Worm (Caenorhabditis elegans) whole organism, L1 larva: ENCODE measurements around the gene F41E6.8.
A peak's percentile ranks its signal among the peaks of the same experiment; 100 is the strongest.

Experiments used
- C16A3.4 ChIP-seq: fragments of 150-350 bp; optimal IDR thresholded peaks from 2 replicates; lab custom pipeline; 2014; ENCODE audit warnings: missing biosample characterization, missing genetic modification characterization
- Y116A8C.19 ChIP-seq: sonication (generic microtip); optimal IDR thresholded peaks from 2 replicates; lab custom pipeline; 2016; ENCODE audit warnings: missing compliant biosample characterization, missing genetic modification characterization, borderline replicate concordance
- aha-1 ChIP-seq: fragments of 150-350 bp; optimal IDR thresholded peaks from 2 replicates; lab custom pipeline; 2014; ENCODE audit warnings: missing biosample characterization, missing genetic modification characterization
- aly-2 ChIP-seq: fragments of 150-350 bp; optimal IDR thresholded peaks from 2 replicates; lab custom pipeline; 2014; ENCODE audit warnings: missing biosample characterization, missing genetic modification characterization
- blmp-1 ChIP-seq: fragments of 150-350 bp; optimal IDR thresholded peaks from 2 replicates; lab custom pipeline; 2014; ENCODE audit warnings: missing biosample characterization, missing genetic modification characterization
- ceh-82 ChIP-seq, 3 experiments: fragments of 150-350 bp in 1 of 3; sonication (generic microtip) in 2 of 3; optimal IDR thresholded peaks; 2 replicates each; lab custom pipeline; 2014 to 2017; ENCODE audit warnings: missing biosample characterization in 3 of 3, missing genetic modification characterization in 3 of 3
- ceh-90 ChIP-seq: sonication (generic microtip); optimal IDR thresholded peaks from 2 replicates; lab custom pipeline; 2016; ENCODE audit warnings: missing genetic modification characterization, missing compliant biosample characterization
- efl-1 ChIP-seq, 4 experiments: fragments of 150-350 bp; optimal IDR thresholded peaks in 3 of 4; peaks in 1 of 4; 1 replicate in 1 of 4; 2 replicates in 3 of 4; lab custom pipeline; 2014; ENCODE audit warnings: missing biosample characterization in 2 of 4, missing genetic modification characterization in 2 of 4, missing genetic modification reagents in 2 of 4
- efl-3 ChIP-seq: fragments of 200-800 bp; sonication (Bioruptor generic); optimal IDR thresholded peaks from 2 replicates; lab custom pipeline; 2018; ENCODE audit warnings: mild to moderate bottlenecking, missing genetic modification characterization, missing compliant biosample characterization
- egl-13 ChIP-seq: sonication (generic microtip); optimal IDR thresholded peaks from 2 replicates; lab custom pipeline; 2016; ENCODE audit warnings: missing genotype, missing genetic modification reagents, missing genetic modification characterization, missing compliant biosample characterization
- elt-3 ChIP-seq, 6 experiments: fragments of 150-350 bp in 1 of 6; sonication (generic microtip); optimal IDR thresholded peaks; 2 replicates each; lab custom pipeline; 2017 to 2018; ENCODE audit warnings: missing biosample characterization in 6 of 6, missing genetic modification characterization in 6 of 6, inconsistent platforms in 1 of 6
- fkh-4 ChIP-seq: sonication (generic microtip); optimal IDR thresholded peaks from 2 replicates; lab custom pipeline; 2016; ENCODE audit warnings: missing compliant biosample characterization, missing genetic modification characterization, borderline replicate concordance
- fkh-8 ChIP-seq: sonication (generic microtip); optimal IDR thresholded peaks from 2 replicates; lab custom pipeline; 2016; ENCODE audit warnings: mild to moderate bottlenecking, missing genetic modification characterization, missing compliant biosample characterization
- fos-1 ChIP-seq: fragments of 150-350 bp; optimal IDR thresholded peaks from 2 replicates; lab custom pipeline; 2014; ENCODE audit warnings: missing biosample characterization, missing genetic modification characterization
- grh-1 ChIP-seq: fragments of 200-800 bp; sonication (Bioruptor generic); IDR thresholded peaks from 2 replicates; pipeline ENCODE4 v1.3.6; 2022; ENCODE audit warnings: missing genetic modification reagents, missing genetic modification characterization, missing compliant biosample characterization
- hlh-17 ChIP-seq: fragments of 200-800 bp; sonication (Bioruptor generic); optimal IDR thresholded peaks from 2 replicates; lab custom pipeline; 2018; ENCODE audit warnings: missing genetic modification characterization, mild to moderate bottlenecking, missing compliant biosample characterization, moderate library complexity, borderline replicate concordance
- irx-1 ChIP-seq: sonication (generic microtip); optimal IDR thresholded peaks from 2 replicates; lab custom pipeline; 2016; ENCODE audit warnings: missing genetic modification characterization, missing compliant biosample characterization
- lin-15B ChIP-seq: fragments of 150-350 bp; sonication (generic microtip); optimal IDR thresholded peaks from 3 replicates; lab custom pipeline; 2014; ENCODE audit warnings: missing biosample characterization, missing genetic modification characterization
- lir-3 ChIP-seq: sonication (generic microtip); optimal IDR thresholded peaks from 2 replicates; lab custom pipeline; 2016; ENCODE audit warnings: mild to moderate bottlenecking, missing genetic modification characterization, moderate library complexity, missing compliant biosample characterization; ENCODE audit not compliant: poor library complexity
- mab-9 ChIP-seq: fragments of 200-800 bp; sonication (Bioruptor generic); IDR thresholded peaks from 2 replicates; pipeline ENCODE4 v1.3.6; 2022; ENCODE audit warnings: missing genetic modification reagents, missing genetic modification characterization, missing compliant biosample characterization
- mdl-1 ChIP-seq, 2 experiments: fragments of 150-350 bp; optimal IDR thresholded peaks; 2 replicates each; lab custom pipeline; 2014 to 2017; ENCODE audit warnings: missing biosample characterization in 2 of 2, missing genetic modification characterization in 2 of 2, inconsistent platforms in 1 of 2
- mep-1 ChIP-seq: fragments of 150-350 bp; optimal IDR thresholded peaks from 2 replicates; lab custom pipeline; 2014; ENCODE audit warnings: missing biosample characterization, missing genetic modification characterization
- nhr-11 ChIP-seq: fragments of 150-350 bp; optimal IDR thresholded peaks from 2 replicates; lab custom pipeline; 2014; ENCODE audit warnings: missing biosample characterization, missing genetic modification characterization
- nhr-77 ChIP-seq: fragments of 150-350 bp; optimal IDR thresholded peaks from 2 replicates; lab custom pipeline; 2014; ENCODE audit warnings: missing biosample characterization, missing genetic modification characterization
- nhr-90 ChIP-seq: sonication (generic microtip); optimal IDR thresholded peaks from 2 replicates; lab custom pipeline; 2016; ENCODE audit warnings: mild to moderate bottlenecking, missing genetic modification characterization, missing compliant biosample characterization; ENCODE audit not compliant: poor library complexity
- pqm-1 ChIP-seq: sonication (generic microtip); optimal IDR thresholded peaks from 3 replicates; lab custom pipeline; 2017; ENCODE audit warnings: missing biosample characterization, missing genetic modification characterization
- rnt-1 ChIP-seq: sonication (generic microtip); optimal IDR thresholded peaks from 2 replicates; lab custom pipeline; 2016; ENCODE audit warnings: mild to moderate bottlenecking, missing genetic modification characterization, moderate library complexity, missing compliant biosample characterization
- skn-1 ChIP-seq: fragments of 150-350 bp; optimal IDR thresholded peaks from 2 replicates; lab custom pipeline; 2014; ENCODE audit warnings: missing biosample characterization, missing genetic modification characterization
- snpc-4 ChIP-seq: fragments of 150-350 bp; optimal IDR thresholded peaks from 2 replicates; lab custom pipeline; 2014; ENCODE audit warnings: missing biosample characterization, missing genetic modification characterization
- sox-4 ChIP-seq: sonication (generic microtip); optimal IDR thresholded peaks from 2 replicates; lab custom pipeline; 2016; ENCODE audit warnings: missing genetic modification characterization, missing compliant biosample characterization
- swsn-7 ChIP-seq: sonication (generic microtip); optimal IDR thresholded peaks from 2 replicates; lab custom pipeline; 2016; ENCODE audit warnings: missing genetic modification characterization, missing compliant biosample characterization
- unc-62 ChIP-seq: fragments of 150-350 bp; optimal IDR thresholded peaks from 2 replicates; lab custom pipeline; 2014; ENCODE audit warnings: missing biosample characterization, missing genetic modification reagents, missing genetic modification characterization
- unc-86 ChIP-seq: sonication (generic microtip); optimal IDR thresholded peaks from 2 replicates; lab custom pipeline; 2016; ENCODE audit warnings: missing genetic modification characterization, missing compliant biosample characterization
- zag-1 ChIP-seq: fragments of 150-350 bp; optimal IDR thresholded peaks from 2 replicates; lab custom pipeline; 2014; ENCODE audit warnings: missing biosample characterization, missing genetic modification characterization
- ztf-4 ChIP-seq: fragments of 150-350 bp; optimal IDR thresholded peaks from 2 replicates; lab custom pipeline; 2014; ENCODE audit warnings: missing biosample characterization, missing genetic modification characterization

F41E6.8 gene

DNA sequence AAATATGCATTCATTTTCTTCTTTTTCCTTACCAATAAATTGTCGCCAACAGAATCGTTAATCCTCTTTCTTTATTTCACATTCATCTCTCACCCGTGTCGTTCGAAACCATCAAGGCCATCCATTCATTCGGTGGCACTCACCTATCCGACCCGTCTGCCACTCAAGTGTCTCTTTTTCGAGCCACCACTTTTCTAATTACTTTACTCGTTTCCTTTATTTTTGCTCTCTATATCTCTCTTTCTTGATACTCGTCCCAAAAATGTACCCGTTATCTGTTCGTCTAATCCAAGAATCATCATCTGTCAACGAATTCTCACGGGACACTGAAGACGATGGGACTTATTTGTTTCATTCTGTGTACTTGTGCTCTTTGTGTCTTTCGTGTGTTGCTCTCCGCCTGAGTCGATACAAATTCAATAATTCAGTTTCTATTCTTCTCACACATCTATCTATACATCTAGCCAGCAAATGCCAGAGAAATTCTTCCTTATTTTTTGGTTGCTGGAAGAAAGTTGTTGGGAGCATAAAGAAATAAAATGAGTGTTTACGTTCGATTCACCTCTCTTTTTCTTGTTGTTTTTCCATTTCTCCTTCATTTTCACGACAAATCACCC is 8.5 kb downstream of the F41E6.8 start (continued):
- TF ChIP-seq Y116A8C.19 (tag; lab: Kevin White, UChicago) = no peak
- no peak for TF ChIP-seq egl-13 (tag; lab: Kevin White, UChicago)
- TF ChIP-seq fos-1 (tag; lab: Kevin White, UChicago) = no peak

ce11 chrV:8588079-8588478 is 13.2 kb downstream of the F41E6.8 start, which contains the start of gene C10B5.3:
Gene C10B5.3, minus strand, starts transcription at chrV:8588179.
- TF ChIP-seq fkh-8 = no peak
- no peak for TF ChIP-seq unc-62 (GFP tag; lab: Kevin White, UChicago)
- no peak for TF ChIP-seq lir-3 (tag; lab: Kevin White, UChicago)
- no peak for TF ChIP-seq ceh-82 (tag; optimal IDR thresholded peaks at IDR 0.05; lab: Kevin White, UChicago)
- TF ChIP-seq rnt-1 (tag; lab: Kevin White, UChicago) = no peak
- TF ChIP-seq ztf-4 = no peak
- TF ChIP-seq fkh-4 = no peak
- no peak for TF ChIP-seq C16A3.4 (tag; lab: Kevin White, UChicago)
- TF ChIP-seq pqm-1 (tag; lab: Kevin White, UChicago) = no peak
- no peak for TF ChIP-seq aly-2 (tag; lab: Kevin White, UChicago)
- no peak for TF ChIP-seq mab-9 (GFP tag; lab: Robert Waterston, UW)
- no peak for TF ChIP-seq efl-1 (optimal IDR thresholded peaks at IDR 0.05; lab: Kevin White, UChicago)
- no peak for TF ChIP-seq efl-1 (GFP tag; optimal IDR thresholded peaks at IDR 0.05 in 1 of 2; lab: Kevin White, UChicago)
- no peak for TF ChIP-seq irx-1 (tag; lab: Kevin White, UChicago)

ce11 chrV:8586920-8587319 is 14.4 kb downstream of the F41E6.8 start:
- TF ChIP-seq Y116A8C.19 (tag; lab: Kevin White, UChicago) (no peak), unc-86 (tag; lab: Kevin White, UChicago) (no peak), ceh-90 (tag; lab: Kevin White, UChicago) (no peak), blmp-1 (tag; lab: Kevin White, UChicago) (peak; percentile 11), nhr-90 (tag; lab: Kevin White, UChicago) (no peak), lin-15B (tag; lab: Kevin White, UChicago) (no peak)

- TF ChIP-seq elt-3 (tag; optimal IDR thresholded peaks at IDR 0.05; lab: Kevin White, UChicago) (no peak), efl-1 (optimal IDR thresholded peaks at IDR 0.05; lab: Kevin White, UChicago) (no peak), efl-1 (GFP tag; optimal IDR thresholded peaks at IDR 0.05 in 1 of 2; lab: Kevin White, UChicago) (peak in 1 of 2 experiments; percentile 90)
Measured at ce11 chrV:8586472-8586871, 14.8 kb downstream of the F41E6.8 start.

DNA sequence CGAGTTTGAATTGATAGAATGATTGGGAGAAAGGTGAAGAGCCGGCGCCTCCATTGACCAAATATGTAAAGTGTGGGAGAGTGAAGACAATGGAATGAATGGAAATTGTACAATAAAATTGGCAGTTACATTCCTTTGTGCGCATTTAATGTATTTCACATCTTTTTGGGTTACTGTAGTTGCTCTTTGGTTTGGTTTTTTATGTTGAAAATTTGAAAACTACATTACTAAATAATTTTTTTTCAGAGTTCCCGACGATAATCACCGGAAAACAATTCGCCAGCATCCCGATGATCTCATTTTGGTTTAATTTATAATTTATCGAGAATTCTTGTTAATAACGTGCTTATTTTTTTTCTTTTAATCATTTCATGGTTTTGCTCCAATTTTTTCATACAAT is 20.4 kb downstream of the F41E6.8 start, which contains the start of gene C10B5.1:
Gene C10B5.1, plus strand, starts transcription at position 301 of the 400 bp plus-strand sequence.
- TF ChIP-seq pqm-1 (tag; lab: Kevin White, UChicago) (no peak), skn-1 (tag; lab: Kevin White, UChicago) (no peak), efl-3 (no peak), nhr-90 (tag; lab: Kevin White, UChicago) (no peak), mdl-1 (tag; optimal IDR thresholded peaks at IDR 0.05; lab: Kevin White, UChicago) (no peak), grh-1 (GFP tag; lab: Robert Waterston, UW) (no peak), rnt-1 (tag; lab: Kevin White, UChicago) (no peak), mep-1 (tag; lab: Kevin White, UChicago) (no peak), aha-1 (no peak), swsn-7 (tag; lab: Kevin White, UChicago) (no peak), snpc-4 (no peak), hlh-17 (no peak), zag-1 (no peak), sox-4 (tag; lab: Kevin White, UChicago) (no peak), aly-2 (tag; lab: Kevin White, UChicago) (no peak), nhr-77 (tag; lab: Kevin White, UChicago) (no peak), lin-15B (tag; lab: Kevin White, UChicago) (no peak), nhr-11 (tag; lab: Kevin White, UChicago) (no peak)
